Worm (Caenorhabditis elegans): ENCODE results near the gene Y116A8C.467.

ce11 chrIV:17105578-17105977 is 42.0 kb upstream of the Y116A8C.467 start:
- TF ChIP-seq unc-39 (tag; optimal IDR thresholded peaks at IDR 0.05) (no peak), aly-2 (tag; optimal IDR thresholded peaks at IDR 0.05) (no peak), snpc-4 (tag; optimal IDR thresholded peaks at IDR 0.05) (no peak), nhr-6 (tag; optimal IDR thresholded peaks at IDR 0.05) (no peak), ama-1 (optimal IDR thresholded peaks at IDR 0.05) (no peak)

All from whole organism, L2 larva.